Fruit fly (Drosophila melanogaster) S2 (cell line): ENCODE measurements around the gene ntc.

ENCODE experiments used
- CG8478 ChIP-seq: fragments of >200 bp; optimal IDR thresholded peaks from 2 replicates; lab custom pipeline; 2018
- CTCF ChIP-seq, 2 experiments: fragments of >200 bp; optimal IDR thresholded peaks; 2 replicates each; lab custom pipeline; 2018

- TF ChIP-seq CG8478 (lab: Kevin White, UChicago) (no peak), CTCF (optimal IDR thresholded peaks at IDR 0.05; lab: Kevin White, UChicago) (no peak)
Measured at dm6 chr3L:3806330-3806729, at the start of gene ntc, which contains the start of the genes CG32264 and IntS10.
